Worm (Caenorhabditis elegans): ENCODE measurements around the gene mrps-10.

mrps-10 gene

ce11 chrIII:12916459-12916858, 9.9 kb upstream of the mrps-10 start:
- TF ChIP-seq snpc-4 (tag; optimal IDR thresholded peaks at IDR 0.05) (no peak), mdl-1 (tag; optimal IDR thresholded peaks at IDR 0.05) (no peak), aly-2 (tag; optimal IDR thresholded peaks at IDR 0.05) (no peak), jun-1 (tag; optimal IDR thresholded peaks at IDR 0.05) (no peak), lin-15B (tag; optimal IDR thresholded peaks at IDR 0.05) (no peak), fkh-2 (tag; optimal IDR thresholded peaks at IDR 0.05) (no peak), ZK546.5 (tag; optimal IDR thresholded peaks at IDR 0.05) (no peak), ceh-9 (tag; optimal IDR thresholded peaks at IDR 0.05) (no peak), egl-27 (tag; optimal IDR thresholded peaks at IDR 0.05) (no peak), sea-2 (GFP tag; optimal IDR thresholded peaks at IDR 0.05) (no peak), ama-1 (optimal IDR thresholded peaks at IDR 0.05) (no peak), nhr-23 (tag; optimal IDR thresholded peaks at IDR 0.05) (no peak), nhr-12 (tag; optimal IDR thresholded peaks at IDR 0.05) (no peak), fos-1 (tag; optimal IDR thresholded peaks at IDR 0.05) (no peak), unc-39 (tag; optimal IDR thresholded peaks at IDR 0.05) (no peak), daf-12 (tag; optimal IDR thresholded peaks at IDR 0.05) (no peak), skn-1 (tag; optimal IDR thresholded peaks at IDR 0.05) (no peak), hmg-11 (tag; optimal IDR thresholded peaks at IDR 0.05) (no peak)

ce11 chrIII:12917852-12918251, 8.5 kb upstream of the mrps-10 start:
- TF ChIP-seq pqm-1 (tag; optimal IDR thresholded peaks at IDR 0.05) (peak; percentile 36), elt-2 (tag; optimal IDR thresholded peaks at IDR 0.05) (peak; percentile 48), lin-15B (tag; optimal IDR thresholded peaks at IDR 0.05) (no peak), pha-4 (tag; optimal IDR thresholded peaks at IDR 0.05) (peak; percentile 56)

ce11 chrIII:12918575-12918974, 7.8 kb upstream of the mrps-10 start, which contains the start of gene Y37D8A.16:
Y37D8A.16 (minus strand) TSS chrIII:12918675.
- TF ChIP-seq daf-12 (tag; optimal IDR thresholded peaks at IDR 0.05) (no peak), unc-39 (tag; optimal IDR thresholded peaks at IDR 0.05) (no peak), R02D3.7 (tag; optimal IDR thresholded peaks at IDR 0.05) (no peak), zag-1 (tag; optimal IDR thresholded peaks at IDR 0.05) (no peak), nhr-23 (tag; optimal IDR thresholded peaks at IDR 0.05) (no peak), nfya-1 (tag; optimal IDR thresholded peaks at IDR 0.05; ENCODE audit: insufficient read depth) (no peak), fos-1 (tag; optimal IDR thresholded peaks at IDR 0.05) (no peak), nhr-76 (tag; optimal IDR thresholded peaks at IDR 0.05) (no peak), eor-1 (tag; optimal IDR thresholded peaks at IDR 0.05) (no peak), nhr-237 (tag; optimal IDR thresholded peaks at IDR 0.05) (no peak), lsy-12 (tag; optimal IDR thresholded peaks at IDR 0.05) (no peak), snpc-4 (tag; optimal IDR thresholded peaks at IDR 0.05) (no peak)

- TF ChIP-seq nhr-67 (tag; optimal IDR thresholded peaks at IDR 0.05) (no peak), nhr-237 (tag; optimal IDR thresholded peaks at IDR 0.05) (no peak), fkh-10 (GFP tag; optimal IDR thresholded peaks at IDR 0.05) (no peak), jun-1 (tag; optimal IDR thresholded peaks at IDR 0.05) (peak; percentile 72), eor-1 (tag; optimal IDR thresholded peaks at IDR 0.05) (no peak), ceh-16 (tag; optimal IDR thresholded peaks at IDR 0.05) (no peak), elt-3 (tag; optimal IDR thresholded peaks at IDR 0.05) (no peak), elt-2 (tag; optimal IDR thresholded peaks at IDR 0.05) (peak; percentile 53), egl-27 (tag; optimal IDR thresholded peaks at IDR 0.05) (no peak), daf-12 (tag; optimal IDR thresholded peaks at IDR 0.05) (no peak), pqm-1 (tag; optimal IDR thresholded peaks at IDR 0.05) (peak; percentile 41), ceh-82 (tag; optimal IDR thresholded peaks at IDR 0.05) (no peak), pha-4 (tag; optimal IDR thresholded peaks at IDR 0.05) (peak; percentile 95), snpc-4 (tag; optimal IDR thresholded peaks at IDR 0.05) (no peak), aly-2 (tag; optimal IDR thresholded peaks at IDR 0.05) (no peak), nhr-28 (tag; optimal IDR thresholded peaks at IDR 0.05) (no peak), fkh-2 (tag; optimal IDR thresholded peaks at IDR 0.05) (no peak), nhr-77 (tag; optimal IDR thresholded peaks at IDR 0.05) (no peak), ceh-28 (tag; optimal IDR thresholded peaks at IDR 0.05) (no peak), nhr-43 (tag; optimal IDR thresholded peaks at IDR 0.05; ENCODE audit: poor library complexity, severe bottlenecking) (no peak), unc-62 (GFP tag; optimal IDR thresholded peaks at IDR 0.05) (no peak), nhr-23 (tag; optimal IDR thresholded peaks at IDR 0.05) (no peak), lin-39 (tag; optimal IDR thresholded peaks at IDR 0.05) (no peak), nhr-25 (tag; optimal IDR thresholded peaks at IDR 0.05) (no peak), nhr-12 (tag; optimal IDR thresholded peaks at IDR 0.05) (no peak), lin-15B (tag; optimal IDR thresholded peaks at IDR 0.05) (no peak), hmg-11 (tag; optimal IDR thresholded peaks at IDR 0.05) (peak; percentile 69), zag-1 (tag; optimal IDR thresholded peaks at IDR 0.05) (no peak), unc-39 (tag; optimal IDR thresholded peaks at IDR 0.05) (no peak), mdl-1 (tag; optimal IDR thresholded peaks at IDR 0.05) (no peak), tbx-2 (tag; optimal IDR thresholded peaks at IDR 0.05) (no peak), ama-1 (optimal IDR thresholded peaks at IDR 0.05) (no peak), nhr-76 (tag; optimal IDR thresholded peaks at IDR 0.05) (no peak), ZK546.5 (tag; optimal IDR thresholded peaks at IDR 0.05) (no peak), ztf-4 (tag; optimal IDR thresholded peaks at IDR 0.05) (no peak), nhr-11 (tag; optimal IDR thresholded peaks at IDR 0.05) (no peak), skn-1 (tag; optimal IDR thresholded peaks at IDR 0.05) (no peak), mml-1 (tag; optimal IDR thresholded peaks at IDR 0.05) (no peak), R02D3.7 (tag; optimal IDR thresholded peaks at IDR 0.05) (no peak), egl-5 (tag; optimal IDR thresholded peaks at IDR 0.05) (no peak)
Measured at ce11 chrIII:12919882-12920281, 6.5 kb upstream of the mrps-10 start.

All from whole organism, L3 larva.